Worm (Caenorhabditis elegans) whole organism, midembryonic: Measurements from ENCODE around the gene C53B4.2.

Experiments
- flt-1 ChIP-seq: fragments of 200-800 bp; sonication (Bioruptor generic); IDR thresholded peaks from 2 replicates; pipeline ENCODE4 v1.3.6; 2022; ENCODE audit warnings: missing genetic modification characterization, missing compliant biosample characterization
- ref-1 ChIP-seq: fragments of 200-800 bp; sonication (Bioruptor generic); conservative IDR thresholded peaks from 2 replicates; pipeline ENCODE4 v1.3.6; 2022; ENCODE audit warnings: missing genetic modification reagents, missing genetic modification characterization, missing compliant biosample characterization

DNA sequence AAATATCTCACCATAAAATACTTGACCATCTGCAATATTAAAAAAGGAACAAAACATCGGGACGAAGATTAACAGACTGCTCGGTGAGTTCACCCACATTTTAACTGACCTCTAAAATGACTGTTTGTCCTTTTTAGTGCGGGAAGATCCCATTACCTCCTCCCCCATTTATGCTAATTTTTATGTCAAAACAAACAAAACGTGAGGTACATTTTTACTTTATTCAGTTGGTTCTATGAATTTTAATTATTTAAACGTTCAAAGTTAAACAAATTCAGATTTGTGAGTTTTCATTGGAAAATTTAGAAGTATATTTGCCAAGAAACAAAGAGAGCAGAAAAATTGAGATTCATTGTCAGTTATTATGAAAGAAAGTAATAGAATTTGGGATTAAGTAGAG lies 36.7 kb downstream of the C53B4.2 start, which contains the start of gene C53D6.8:
- TF ChIP-seq flt-1 (GFP tag; lab: Robert Waterston, UW) (no peak), ref-1 (GFP tag; lab: Robert Waterston, UW) (no peak)
